Fruit fly (Drosophila melanogaster): ENCODE measurements around the gene Oatp74D.

DNA sequence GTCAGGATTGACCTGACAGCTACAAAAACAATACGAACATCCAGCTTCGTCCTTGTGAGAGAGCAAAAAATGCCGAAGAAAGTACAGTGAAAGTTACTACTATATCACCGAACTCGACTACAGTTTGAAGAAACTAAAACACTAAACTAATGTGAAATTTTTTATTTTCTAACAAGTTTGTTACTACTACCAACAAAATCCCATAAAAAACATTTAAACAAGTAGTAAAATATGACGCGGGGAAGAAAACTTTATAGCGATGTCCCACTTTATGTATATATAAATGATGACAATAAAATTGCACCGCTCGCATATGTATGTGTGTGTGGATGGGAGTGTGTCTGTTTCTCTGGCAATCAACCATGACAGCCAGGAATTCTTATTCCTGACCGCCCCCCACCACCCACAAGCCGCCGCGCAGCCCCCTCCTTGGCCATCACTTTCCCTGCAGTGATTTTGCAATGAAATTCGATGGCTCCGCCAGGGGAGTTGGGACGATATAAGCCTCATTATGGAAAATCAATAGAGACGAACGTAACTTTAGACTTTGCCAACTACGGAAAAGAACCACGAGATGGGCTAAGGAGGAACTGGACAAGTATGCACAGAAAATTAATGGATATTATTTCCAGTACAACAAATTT, 25.4 kb upstream of the Oatp74D start:
- TF ChIP-seq psq (optimal IDR thresholded peaks at IDR 0.05) (no peak), h (optimal IDR thresholded peaks at IDR 0.05) (no peak), ttk (optimal IDR thresholded peaks at IDR 0.05) (no peak), Myc (optimal IDR thresholded peaks at IDR 0.05) (no peak)

Data from Kc167 (cell line).